Worm (Caenorhabditis elegans) whole organism, L1 larva: ENCODE data around the gene tni-3.

ENCODE experiments used
- C34B4.2 ChIP-seq: sonication (generic microtip); optimal IDR thresholded peaks from 2 replicates; lab custom pipeline; 2017; ENCODE audit warnings: mild to moderate bottlenecking, missing genetic modification characterization, missing compliant biosample characterization
- F16B12.6 ChIP-seq: fragments of 150-350 bp; optimal IDR thresholded peaks from 2 replicates; lab custom pipeline; 2014; ENCODE audit warnings: missing biosample characterization, missing genetic modification characterization
- aha-1 ChIP-seq: fragments of 150-350 bp; optimal IDR thresholded peaks from 2 replicates; lab custom pipeline; 2014; ENCODE audit warnings: missing biosample characterization, missing genetic modification characterization
- alr-1 ChIP-seq: fragments of 200-800 bp; sonication (Bioruptor generic); optimal IDR thresholded peaks from 2 replicates; lab custom pipeline; 2018; ENCODE audit warnings: borderline replicate concordance, mild to moderate bottlenecking, missing genetic modification characterization, missing compliant biosample characterization
- blmp-1 ChIP-seq: fragments of 150-350 bp; optimal IDR thresholded peaks from 2 replicates; lab custom pipeline; 2014; ENCODE audit warnings: missing biosample characterization, missing genetic modification characterization
- ceh-82 ChIP-seq, 3 experiments: fragments of 150-350 bp in 1 of 3; sonication (generic microtip) in 2 of 3; optimal IDR thresholded peaks; 2 replicates each; lab custom pipeline; 2014 to 2017; ENCODE audit warnings: missing biosample characterization in 3 of 3, missing genetic modification characterization in 3 of 3
- ceh-88 ChIP-seq: fragments of 200-800 bp; sonication (Bioruptor generic); IDR thresholded peaks from 2 replicates; pipeline ENCODE4 v1.3.6; 2022; ENCODE audit warnings: missing genetic modification characterization, missing compliant biosample characterization
- ceh-90 ChIP-seq: sonication (generic microtip); optimal IDR thresholded peaks from 2 replicates; lab custom pipeline; 2016; ENCODE audit warnings: missing genetic modification characterization, missing compliant biosample characterization
- ces-1 ChIP-seq: fragments of 150-350 bp; optimal IDR thresholded peaks from 2 replicates; lab custom pipeline; 2014; ENCODE audit warnings: missing biosample characterization, missing genetic modification reagents, missing genetic modification characterization
- dpl-1 ChIP-seq, 3 experiments: fragments of 150-350 bp in 2 of 3; sonication (generic microtip) in 1 of 3; optimal IDR thresholded peaks; 2 replicates each; lab custom pipeline; 2014 to 2017; ENCODE audit warnings: missing biosample characterization in 3 of 3, missing genetic modification characterization in 3 of 3, missing genetic modification reagents in 3 of 3
- dsc-1 ChIP-seq: sonication (generic microtip); optimal IDR thresholded peaks from 2 replicates; lab custom pipeline; 2016; ENCODE audit warnings: mild to moderate bottlenecking, missing genetic modification characterization, missing compliant biosample characterization
- efl-3 ChIP-seq: fragments of 200-800 bp; sonication (Bioruptor generic); optimal IDR thresholded peaks from 2 replicates; lab custom pipeline; 2018; ENCODE audit warnings: mild to moderate bottlenecking, missing genetic modification characterization, missing compliant biosample characterization
- egl-13 ChIP-seq: sonication (generic microtip); optimal IDR thresholded peaks from 2 replicates; lab custom pipeline; 2016; ENCODE audit warnings: missing genotype, missing genetic modification reagents, missing genetic modification characterization, missing compliant biosample characterization
- egl-27 ChIP-seq, 2 experiments: fragments of 150-350 bp in 1 of 2; sonication (generic microtip); optimal IDR thresholded peaks; 3 replicates each; lab custom pipeline; 2017 to 2018; ENCODE audit warnings: missing biosample characterization in 2 of 2, missing genetic modification characterization in 2 of 2, missing genetic modification reagents in 2 of 2
- elt-3 ChIP-seq, 6 experiments: fragments of 150-350 bp in 1 of 6; sonication (generic microtip); optimal IDR thresholded peaks; 2 replicates each; lab custom pipeline; 2017 to 2018; ENCODE audit warnings: missing biosample characterization in 6 of 6, missing genetic modification characterization in 6 of 6, inconsistent platforms in 1 of 6
- fkh-10 ChIP-seq: sonication (generic microtip); optimal IDR thresholded peaks from 2 replicates; lab custom pipeline; 2017; ENCODE audit warnings: missing biosample characterization, missing genetic modification reagents, missing genetic modification characterization
- fkh-4 ChIP-seq: sonication (generic microtip); optimal IDR thresholded peaks from 2 replicates; lab custom pipeline; 2016; ENCODE audit warnings: missing compliant biosample characterization, missing genetic modification characterization, borderline replicate concordance
- fos-1 ChIP-seq: fragments of 150-350 bp; optimal IDR thresholded peaks from 2 replicates; lab custom pipeline; 2014; ENCODE audit warnings: missing biosample characterization, missing genetic modification characterization
- grh-1 ChIP-seq: fragments of 200-800 bp; sonication (Bioruptor generic); IDR thresholded peaks from 2 replicates; pipeline ENCODE4 v1.3.6; 2022; ENCODE audit warnings: missing genetic modification reagents, missing genetic modification characterization, missing compliant biosample characterization
- hlh-4 ChIP-seq: sonication (generic microtip); optimal IDR thresholded peaks from 2 replicates; lab custom pipeline; 2016; ENCODE audit warnings: mild to moderate bottlenecking, missing genetic modification characterization, missing compliant biosample characterization
- hpl-2 ChIP-seq: fragments of 150-350 bp; optimal IDR thresholded peaks from 2 replicates; lab custom pipeline; 2014; ENCODE audit warnings: missing biosample characterization, missing genetic modification reagents, missing genetic modification characterization
- jun-1 ChIP-seq: fragments of 150-350 bp; optimal IDR thresholded peaks from 2 replicates; lab custom pipeline; 2014; ENCODE audit warnings: missing biosample characterization, missing genetic modification reagents, missing genetic modification characterization
- lin-15B ChIP-seq: fragments of 150-350 bp; sonication (generic microtip); optimal IDR thresholded peaks from 3 replicates; lab custom pipeline; 2014; ENCODE audit warnings: missing biosample characterization, missing genetic modification characterization
- lin-35 ChIP-seq, 2 experiments: fragments of 150-350 bp; optimal IDR thresholded peaks; 2 replicates each; lab custom pipeline; 2014; ENCODE audit warnings: missing biosample characterization in 2 of 2, missing genetic modification characterization in 2 of 2, missing genetic modification reagents in 2 of 2
- lir-3 ChIP-seq: sonication (generic microtip); optimal IDR thresholded peaks from 2 replicates; lab custom pipeline; 2016; ENCODE audit warnings: mild to moderate bottlenecking, missing genetic modification characterization, moderate library complexity, missing compliant biosample characterization; ENCODE audit not compliant: poor library complexity
- lsy-2 ChIP-seq, 2 experiments: fragments of 150-350 bp; optimal IDR thresholded peaks; 2 replicates each; lab custom pipeline; 2014; ENCODE audit warnings: missing biosample characterization in 2 of 2, missing genetic modification characterization in 2 of 2
- mab-9 ChIP-seq: fragments of 200-800 bp; sonication (Bioruptor generic); IDR thresholded peaks from 2 replicates; pipeline ENCODE4 v1.3.6; 2022; ENCODE audit warnings: missing genetic modification reagents, missing genetic modification characterization, missing compliant biosample characterization
- mef-2 ChIP-seq: fragments of 150-350 bp; optimal IDR thresholded peaks from 2 replicates; lab custom pipeline; 2014; ENCODE audit warnings: missing biosample characterization, missing genetic modification characterization
- nhr-11 ChIP-seq: fragments of 150-350 bp; optimal IDR thresholded peaks from 2 replicates; lab custom pipeline; 2014; ENCODE audit warnings: missing biosample characterization, missing genetic modification characterization
- nhr-12 ChIP-seq: sonication (generic microtip); optimal IDR thresholded peaks from 2 replicates; lab custom pipeline; 2017; ENCODE audit warnings: missing biosample characterization, missing genetic modification characterization
- nhr-20 ChIP-seq: sonication (generic microtip); optimal IDR thresholded peaks from 2 replicates; lab custom pipeline; 2016; ENCODE audit warnings: mild to moderate bottlenecking, missing genetic modification characterization, missing compliant biosample characterization
- nhr-28 ChIP-seq: fragments of 150-350 bp; optimal IDR thresholded peaks from 2 replicates; lab custom pipeline; 2014; ENCODE audit warnings: missing biosample characterization, missing genetic modification characterization
- nhr-71 ChIP-seq: sonication (generic microtip); optimal IDR thresholded peaks from 2 replicates; lab custom pipeline; 2016; ENCODE audit warnings: mild to moderate bottlenecking, missing genetic modification characterization, moderate library complexity, missing compliant biosample characterization
- nhr-76 ChIP-seq: sonication (generic microtip); optimal IDR thresholded peaks from 2 replicates; lab custom pipeline; 2017; ENCODE audit warnings: missing biosample characterization, missing genetic modification characterization
- nhr-77 ChIP-seq: fragments of 150-350 bp; optimal IDR thresholded peaks from 2 replicates; lab custom pipeline; 2014; ENCODE audit warnings: missing biosample characterization, missing genetic modification characterization
- nhr-84 ChIP-seq: sonication (generic microtip); optimal IDR thresholded peaks from 2 replicates; lab custom pipeline; 2017; ENCODE audit warnings: missing biosample characterization, missing genetic modification characterization
- nhr-85 ChIP-seq: sonication (generic microtip); peaks from one replicate; lab custom pipeline; 2016; ENCODE audit warnings: missing genetic modification characterization, inconsistent platforms, missing compliant biosample characterization
- pax-3 ChIP-seq: fragments of 200-800 bp; sonication (Bioruptor generic); optimal IDR thresholded peaks from 2 replicates; lab custom pipeline; 2018; ENCODE audit warnings: mild to moderate bottlenecking, missing genetic modification characterization, moderate library complexity, missing compliant biosample characterization
- rnt-1 ChIP-seq: sonication (generic microtip); optimal IDR thresholded peaks from 2 replicates; lab custom pipeline; 2016; ENCODE audit warnings: mild to moderate bottlenecking, missing genetic modification characterization, moderate library complexity, missing compliant biosample characterization
- skn-1 ChIP-seq: fragments of 150-350 bp; optimal IDR thresholded peaks from 2 replicates; lab custom pipeline; 2014; ENCODE audit warnings: missing biosample characterization, missing genetic modification characterization
- sptf-1 ChIP-seq: fragments of 150-350 bp; optimal IDR thresholded peaks from 2 replicates; lab custom pipeline; 2014; ENCODE audit warnings: missing biosample characterization, missing genetic modification characterization
- sup-37 ChIP-seq: fragments of 200-800 bp; sonication (Bioruptor generic); optimal IDR thresholded peaks from 2 replicates; lab custom pipeline; 2018; ENCODE audit warnings: mild to moderate bottlenecking, missing genetic modification characterization, missing compliant biosample characterization
- swsn-7 ChIP-seq: sonication (generic microtip); optimal IDR thresholded peaks from 2 replicates; lab custom pipeline; 2016; ENCODE audit warnings: missing genetic modification characterization, missing compliant biosample characterization
- tlp-1 ChIP-seq: fragments of 150-350 bp; optimal IDR thresholded peaks from 2 replicates; lab custom pipeline; 2014; ENCODE audit warnings: missing biosample characterization, missing genetic modification characterization
- unc-130 ChIP-seq: fragments of 150-350 bp; optimal IDR thresholded peaks from 2 replicates; lab custom pipeline; 2017; ENCODE audit warnings: missing biosample characterization, missing genetic modification characterization, inconsistent platforms
- unc-30 ChIP-seq: sonication (generic microtip); optimal IDR thresholded peaks from 2 replicates; lab custom pipeline; 2017; ENCODE audit warnings: missing biosample characterization, missing genetic modification characterization
- unc-62 ChIP-seq: fragments of 150-350 bp; optimal IDR thresholded peaks from 2 replicates; lab custom pipeline; 2014; ENCODE audit warnings: missing biosample characterization, missing genetic modification reagents, missing genetic modification characterization
- unc-98 ChIP-seq: fragments of 200-800 bp; sonication (Bioruptor generic); IDR thresholded peaks from 2 replicates; pipeline ENCODE4 v1.3.6; 2022; ENCODE audit warnings: missing genetic modification characterization, missing compliant biosample characterization
- vab-15 ChIP-seq: sonication (generic microtip); optimal IDR thresholded peaks from 2 replicates; lab custom pipeline; 2017; ENCODE audit warnings: missing genotype, mild to moderate bottlenecking, missing genetic modification characterization, missing compliant biosample characterization
- xbp-1 ChIP-seq: sonication (generic microtip); optimal IDR thresholded peaks from 2 replicates; lab custom pipeline; 2016; ENCODE audit warnings: missing genetic modification characterization, missing compliant biosample characterization
- zag-1 ChIP-seq: fragments of 150-350 bp; optimal IDR thresholded peaks from 2 replicates; lab custom pipeline; 2014; ENCODE audit warnings: missing biosample characterization, missing genetic modification characterization
- zip-4 ChIP-seq: fragments of 200-800 bp; sonication (Bioruptor generic); optimal IDR thresholded peaks from 2 replicates; lab custom pipeline; 2018; ENCODE audit warnings: mild to moderate bottlenecking, missing genetic modification characterization, moderate library complexity, missing compliant biosample characterization
- ztf-11 ChIP-seq, 2 experiments: sonication (generic microtip); optimal IDR thresholded peaks; 2 replicates each; lab custom pipeline; 2016 to 2017; ENCODE audit warnings: missing genetic modification characterization in 2 of 2, missing biosample characterization in 1 of 2, missing compliant biosample characterization in 1 of 2

The tni-3 gene

ce11 chrV:16794828-16795354, 40.0 kb downstream of the tni-3 start, which contains the start of the genes ctps-1 and pus-1 (continued):
- TF ChIP-seq rnt-1 (tag; lab: Kevin White, UChicago): no peak
- peak; percentile 9 for TF ChIP-seq nhr-77
- peak; percentile 7 for TF ChIP-seq hpl-2 (GFP tag; lab: Kevin White, UChicago)
- no peak for TF ChIP-seq nhr-71
- no peak for TF ChIP-seq unc-62 (GFP tag; lab: Kevin White, UChicago)
- peak; percentile 59 for TF ChIP-seq grh-1
- peak; percentile 72 for TF ChIP-seq swsn-7 (tag; lab: Kevin White, UChicago)
- TF ChIP-seq C34B4.2 (tag; lab: Kevin White, UChicago): no peak
- no peak for TF ChIP-seq fkh-4 (tag; lab: Kevin White, UChicago)
- TF ChIP-seq zip-4 (GFP tag; lab: Kevin White, UChicago): no peak
- TF ChIP-seq tlp-1 (tag; lab: Kevin White, UChicago): no peak
- no peak for TF ChIP-seq nhr-28 (tag; lab: Kevin White, UChicago)
- no peak for TF ChIP-seq nhr-84 (tag; lab: Kevin White, UChicago)
- peak; percentile 73 for TF ChIP-seq mab-9 (GFP tag; lab: Robert Waterston, UW)
- no peak for TF ChIP-seq ceh-88
- TF ChIP-seq vab-15: no peak
- peak; percentile 33 for TF ChIP-seq jun-1 (tag; lab: Kevin White, UChicago)
- TF ChIP-seq nhr-11 (tag; lab: Kevin White, UChicago): no peak
- TF ChIP-seq egl-13: no peak
- peak; percentile 53 for TF ChIP-seq unc-130 (tag; lab: Kevin White, UChicago)
- peak; percentile 67 to 75 (median 70) for TF ChIP-seq ceh-82 (tag; optimal IDR thresholded peaks at IDR 0.05; lab: Kevin White, UChicago)
- no peak for TF ChIP-seq hlh-4 (tag; lab: Kevin White, UChicago)
- peak in 1 of 2 experiments; percentile 19 for TF ChIP-seq ztf-11 (tag; optimal IDR thresholded peaks at IDR 0.05; lab: Kevin White, UChicago)
- TF ChIP-seq sup-37 (GFP tag; lab: Kevin White, UChicago): no peak
- no peak for TF ChIP-seq ces-1
- peak; percentile 27 for TF ChIP-seq F16B12.6 (tag; lab: Kevin White, UChicago)
- no peak for TF ChIP-seq alr-1
- no peak for TF ChIP-seq blmp-1
- TF ChIP-seq unc-30 (tag; lab: Kevin White, UChicago): no peak
- TF ChIP-seq unc-98 (GFP tag; lab: Robert Waterston, UW): no peak
- TF ChIP-seq xbp-1 (tag; lab: Kevin White, UChicago): peak; percentile 63
- peak in 1 of 6 experiments; percentile 79 for TF ChIP-seq elt-3 (tag; optimal IDR thresholded peaks at IDR 0.05; lab: Kevin White, UChicago)
- peak; percentile 41 for TF ChIP-seq aha-1
- TF ChIP-seq dpl-1 (GFP tag; optimal IDR thresholded peaks at IDR 0.05; lab: Kevin White, UChicago): peak; percentile 73 to 83 (median 81)
- TF ChIP-seq ceh-90 (tag; lab: Kevin White, UChicago): no peak
- TF ChIP-seq nhr-20 (tag; lab: Kevin White, UChicago): peak; percentile 74
- TF ChIP-seq lsy-2 (tag; optimal IDR thresholded peaks at IDR 0.05; lab: Kevin White, UChicago): peak; percentile 79 to 81
- TF ChIP-seq efl-3 (GFP tag; lab: Kevin White, UChicago): no peak
- TF ChIP-seq fkh-10: peak; percentile 21
- TF ChIP-seq skn-1 (tag; lab: Kevin White, UChicago): peak; percentile 74
- TF ChIP-seq dsc-1 (tag; lab: Kevin White, UChicago): peak; percentile 72
- TF ChIP-seq sptf-1 (tag; lab: Kevin White, UChicago): no peak
- peak; percentile 81 for TF ChIP-seq nhr-85
- TF ChIP-seq lin-35 (GFP tag; optimal IDR thresholded peaks at IDR 0.05; lab: Kevin White, UChicago): peak; percentile 78 to 83
- TF ChIP-seq nhr-76: no peak
- peak; percentile 48 for TF ChIP-seq fos-1 (tag; lab: Kevin White, UChicago)
- no peak for TF ChIP-seq lir-3
- no peak for TF ChIP-seq nhr-12 (tag; lab: Kevin White, UChicago)
- no peak for TF ChIP-seq egl-27 (tag; optimal IDR thresholded peaks at IDR 0.05; lab: Kevin White, UChicago)
- no peak for TF ChIP-seq zag-1
- no peak for TF ChIP-seq mef-2
- TF ChIP-seq lin-15B (tag; lab: Kevin White, UChicago): peak; percentile 36
- TF ChIP-seq pax-3 (tag; lab: Kevin White, UChicago): no peak
